Fruit fly (Drosophila melanogaster) whole organism, prepupa: Measurements from ENCODE around the gene CG10561.

Experiments
- CG10669 ChIP-seq: fragments of 200-800 bp; sonication (Bioruptor generic); optimal IDR thresholded peaks from 3 replicates; lab custom pipeline; 2018; ENCODE audit warnings: missing biosample characterization, mild to moderate bottlenecking, missing genetic modification characterization, moderate library complexity
- CG11294 ChIP-seq: fragments of 200-800 bp; sonication (Bioruptor generic); IDR thresholded peaks from 2 replicates; pipeline ENCODE4 v1.3.6; 2022; ENCODE audit warnings: missing biosample characterization, missing genetic modification characterization
- CG11762 ChIP-seq: fragments of 200-800 bp; sonication (Bioruptor generic); optimal IDR thresholded peaks from 3 replicates; lab custom pipeline; 2016; ENCODE audit warnings: missing biosample characterization, missing genetic modification characterization; ENCODE audit not compliant: insufficient read depth
- CG11902 ChIP-seq: fragments of 200-800 bp; sonication (Bioruptor generic); optimal IDR thresholded peaks from 3 replicates; lab custom pipeline; 2016; ENCODE audit warnings: missing biosample characterization, missing genetic modification characterization
- CG15336 ChIP-seq: fragments of 200-800 bp; sonication (Bioruptor generic); IDR thresholded peaks from 2 replicates; pipeline ENCODE4 v1.3.6; 2022; ENCODE audit warnings: missing biosample characterization, missing genetic modification characterization
- CG1621 ChIP-seq: fragments of 200-800 bp; sonication (Bioruptor generic); optimal IDR thresholded peaks from 3 replicates; lab custom pipeline; 2018; ENCODE audit warnings: missing biosample characterization, mild to moderate bottlenecking, missing genetic modification characterization
- CG16779 ChIP-seq: fragments of 200-800 bp; sonication (Bioruptor generic); optimal IDR thresholded peaks from 3 replicates; lab custom pipeline; 2017; ENCODE audit warnings: missing biosample characterization, mild to moderate bottlenecking, missing genetic modification characterization
- CG31627 ChIP-seq: fragments of 200-800 bp; sonication (Bioruptor generic); optimal IDR thresholded peaks from 3 replicates; lab custom pipeline; 2016; ENCODE audit warnings: missing biosample characterization, missing genetic modification characterization
- CG32006 ChIP-seq: fragments of 200-800 bp; sonication (Bioruptor generic); optimal IDR thresholded peaks from 3 replicates; lab custom pipeline; 2017; ENCODE audit warnings: missing biosample characterization, mild to moderate bottlenecking, missing genetic modification characterization
- CG34406 ChIP-seq: fragments of 200-800 bp; sonication (Bioruptor generic); optimal IDR thresholded peaks from 3 replicates; lab custom pipeline; 2016; ENCODE audit warnings: missing biosample characterization, missing genetic modification characterization
- CG3919 ChIP-seq: fragments of 200-800 bp; sonication (Bioruptor generic); optimal IDR thresholded peaks from 3 replicates; lab custom pipeline; 2016; ENCODE audit warnings: missing biosample characterization, missing genetic modification characterization
- CG4318 ChIP-seq: fragments of 200-800 bp; sonication (Bioruptor generic); optimal IDR thresholded peaks from 3 replicates; lab custom pipeline; 2017; ENCODE audit warnings: missing biosample characterization, mild to moderate bottlenecking, missing genetic modification characterization
- CG6163 ChIP-seq: fragments of 200-800 bp; sonication (Bioruptor generic); IDR thresholded peaks from 3 replicates; pipeline ENCODE4 v1.3.6; 2022; ENCODE audit warnings: missing biosample characterization, missing genetic modification characterization
- CG6276 ChIP-seq: fragments of 200-800 bp; sonication (Bioruptor generic); optimal IDR thresholded peaks from 2 replicates; lab custom pipeline; 2017; ENCODE audit warnings: missing biosample characterization, mild to moderate bottlenecking, missing genetic modification characterization
- CG6792 ChIP-seq: fragments of 200-800 bp; sonication (Bioruptor generic); optimal IDR thresholded peaks from 3 replicates; lab custom pipeline; 2016; ENCODE audit warnings: missing biosample characterization, missing genetic modification characterization
- CG7368 ChIP-seq: fragments of 200-800 bp; sonication (Bioruptor generic); optimal IDR thresholded peaks from 3 replicates; lab custom pipeline; 2016; ENCODE audit warnings: missing biosample characterization, missing genetic modification characterization
- CG8119 ChIP-seq: fragments of 200-800 bp; sonication (Bioruptor generic); IDR thresholded peaks from 3 replicates; pipeline ENCODE4 v1.3.6; 2022; ENCODE audit warnings: missing biosample characterization, missing genetic modification characterization
- CG8319 ChIP-seq: fragments of 200-800 bp; sonication (Bioruptor generic); optimal IDR thresholded peaks from 3 replicates; lab custom pipeline; 2016; ENCODE audit warnings: missing biosample characterization, missing genetic modification characterization
- CG8632 ChIP-seq: fragments of 200-800 bp; sonication (Bioruptor generic); optimal IDR thresholded peaks from 3 replicates; lab custom pipeline; 2016; ENCODE audit warnings: missing biosample characterization, missing genetic modification characterization
- Eip75B ChIP-seq: fragments of 200-800 bp; sonication (Bioruptor generic); optimal IDR thresholded peaks from 3 replicates; lab custom pipeline; 2016; ENCODE audit warnings: missing biosample characterization, missing genetic modification characterization
- Eip93F ChIP-seq: fragments of 200-800 bp; sonication (Bioruptor generic); optimal IDR thresholded peaks from 2 replicates; lab custom pipeline; 2016; ENCODE audit warnings: missing biosample characterization, mild to moderate bottlenecking, missing genetic modification characterization
- Ets21C ChIP-seq: fragments of 200-800 bp; sonication (Bioruptor generic); optimal IDR thresholded peaks from 3 replicates; lab custom pipeline; 2016; ENCODE audit warnings: missing biosample characterization, missing genetic modification characterization
- Ets96B ChIP-seq: fragments of 200-800 bp; optimal IDR thresholded peaks from 2 replicates; lab custom pipeline; 2019; ENCODE audit warnings: missing biosample characterization, mild to moderate bottlenecking, missing genetic modification characterization, moderate library complexity
- Hr38 ChIP-seq: sonication (Bioruptor generic); optimal IDR thresholded peaks from 2 replicates; lab custom pipeline; 2016; ENCODE audit warnings: missing biosample characterization, missing genetic modification characterization
- Hr39 ChIP-seq: fragments of 200-800 bp; sonication (Bioruptor generic); optimal IDR thresholded peaks from 2 replicates; lab custom pipeline; 2016; ENCODE audit warnings: missing biosample characterization, missing genetic modification characterization
- Hr4 ChIP-seq: fragments of 200-800 bp; sonication (Bioruptor generic); optimal IDR thresholded peaks from 3 replicates; lab custom pipeline; 2016; ENCODE audit warnings: missing biosample characterization, missing genetic modification characterization
- Lpt ChIP-seq: fragments of 200-800 bp; sonication (Bioruptor generic); optimal IDR thresholded peaks from 3 replicates; lab custom pipeline; 2016; ENCODE audit warnings: missing biosample characterization, missing genetic modification characterization
- Met ChIP-seq: fragments of 200-800 bp; sonication (Bioruptor generic); optimal IDR thresholded peaks from 3 replicates; lab custom pipeline; 2016; ENCODE audit warnings: missing biosample characterization, missing genetic modification characterization
- OdsH ChIP-seq: fragments of 200-800 bp; sonication (Bioruptor generic); optimal IDR thresholded peaks from 3 replicates; lab custom pipeline; 2016; ENCODE audit warnings: missing biosample characterization, missing genetic modification characterization
- Sox15 ChIP-seq: fragments of 200-800 bp; sonication (Bioruptor generic); optimal IDR thresholded peaks from 3 replicates; lab custom pipeline; 2016; ENCODE audit warnings: missing biosample characterization, missing genetic modification characterization
- acj6 ChIP-seq: fragments of 200-800 bp; sonication (Bioruptor generic); optimal IDR thresholded peaks from 3 replicates; lab custom pipeline; 2016; ENCODE audit warnings: missing biosample characterization, missing genetic modification characterization
- cyc ChIP-seq: fragments of 200-800 bp; sonication (Bioruptor generic); optimal IDR thresholded peaks from 3 replicates; lab custom pipeline; 2016; ENCODE audit warnings: missing biosample characterization, missing genetic modification characterization
- dac ChIP-seq: fragments of 200-800 bp; sonication (Bioruptor generic); optimal IDR thresholded peaks from 2 replicates; lab custom pipeline; 2017; ENCODE audit warnings: missing biosample characterization, mild to moderate bottlenecking, missing genetic modification characterization
- dsx ChIP-seq: fragments of 200-800 bp; optimal IDR thresholded peaks from 3 replicates; lab custom pipeline; 2019; ENCODE audit warnings: missing biosample characterization, mild to moderate bottlenecking, missing genetic modification characterization, moderate library complexity; ENCODE audit not compliant: poor library complexity, severe bottlenecking
- eg ChIP-seq: fragments of 200-800 bp; sonication (Bioruptor generic); IDR thresholded peaks from 3 replicates; pipeline ENCODE4 v1.3.6; 2022; ENCODE audit warnings: missing biosample characterization, missing genetic modification characterization
- fd59A ChIP-seq: fragments of 200-800 bp; sonication (Bioruptor generic); optimal IDR thresholded peaks from 2 replicates; lab custom pipeline; 2017; ENCODE audit warnings: missing biosample characterization, mild to moderate bottlenecking, missing genetic modification characterization, missing genetic modification reagents
- fd85E ChIP-seq: fragments of 200-800 bp; sonication (Bioruptor generic); optimal IDR thresholded peaks from 3 replicates; lab custom pipeline; 2016; ENCODE audit warnings: missing biosample characterization, missing genetic modification characterization
- fkh ChIP-seq: fragments of 200-800 bp; sonication (Bioruptor generic); optimal IDR thresholded peaks from 3 replicates; lab custom pipeline; 2017; ENCODE audit warnings: missing biosample characterization, mild to moderate bottlenecking, missing genetic modification characterization, moderate library complexity
- lz ChIP-seq: fragments of 200-800 bp; sonication (Bioruptor generic); optimal IDR thresholded peaks from 3 replicates; lab custom pipeline; 2016; ENCODE audit warnings: missing biosample characterization, missing genetic modification characterization
- net ChIP-seq: fragments of 200-800 bp; sonication (Bioruptor generic); optimal IDR thresholded peaks from 3 replicates; lab custom pipeline; 2016; ENCODE audit warnings: missing biosample characterization, missing genetic modification characterization
- pdm3 ChIP-seq: fragments of 200-800 bp; sonication (Bioruptor generic); optimal IDR thresholded peaks from 3 replicates; lab custom pipeline; 2016; ENCODE audit warnings: missing biosample characterization, missing genetic modification characterization
- ss ChIP-seq, 2 experiments: fragments of 200-800 bp; sonication (Bioruptor generic); optimal IDR thresholded peaks; 2 replicates in 1 of 2; 3 replicates in 1 of 2; lab custom pipeline; 2017 to 2018; ENCODE audit warnings: mild to moderate bottlenecking in 2 of 2, missing biosample characterization in 2 of 2, missing genetic modification characterization in 2 of 2, moderate library complexity in 1 of 2
- svp ChIP-seq: fragments of 200-800 bp; sonication (Bioruptor generic); peaks from one replicate; lab custom pipeline; 2016; ENCODE audit warnings: missing biosample characterization, missing genetic modification characterization
- topi ChIP-seq: fragments of 200-800 bp; sonication (Bioruptor generic); optimal IDR thresholded peaks from 3 replicates; lab custom pipeline; 2016; ENCODE audit warnings: missing biosample characterization, missing genetic modification characterization
- vri ChIP-seq: fragments of 200-800 bp; sonication (Bioruptor generic); optimal IDR thresholded peaks from 3 replicates; lab custom pipeline; 2016; ENCODE audit warnings: missing biosample characterization, mild to moderate bottlenecking, missing genetic modification characterization

Gene CG10561

DNA sequence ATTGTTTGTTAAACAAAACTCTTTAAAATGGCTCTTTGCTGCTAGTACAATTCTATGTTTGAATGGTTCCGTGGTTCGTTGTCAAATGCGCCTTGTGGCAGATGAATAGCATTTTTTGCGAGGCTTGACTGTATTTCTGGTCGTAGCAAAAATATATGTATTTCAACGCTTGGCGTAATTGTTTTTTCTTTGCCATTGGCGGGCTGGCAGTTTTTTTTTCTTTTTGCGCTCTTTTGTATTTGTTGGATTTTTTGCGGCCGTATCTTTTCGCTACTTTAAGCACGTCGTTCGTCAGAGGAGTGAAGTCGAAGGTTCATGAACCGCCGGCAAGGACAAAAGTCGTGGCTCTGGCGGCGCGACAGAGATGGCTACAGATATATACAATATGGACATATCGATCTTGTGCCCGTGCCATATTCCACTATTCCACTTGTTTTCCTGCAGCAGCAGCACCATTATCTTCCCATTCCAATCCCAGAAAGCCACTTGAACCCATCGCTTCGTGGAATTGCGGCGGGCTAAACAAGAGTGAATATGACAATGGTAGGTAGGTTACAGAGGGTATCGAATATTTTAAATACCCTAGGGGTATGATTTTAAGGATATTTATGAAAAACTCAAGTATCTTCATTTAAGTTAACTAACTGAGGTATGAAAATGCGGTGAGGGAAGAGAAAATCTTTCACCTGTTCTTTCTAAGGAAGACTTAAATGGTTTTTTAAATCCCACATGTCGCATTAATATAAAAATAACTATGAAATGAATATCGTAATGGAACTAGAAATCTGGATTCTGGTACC, 41.9 kb downstream of the CG10561 start (continued):
- TF ChIP-seq fkh (no peak), CG3919 (peak; percentile 45), Eip93F (GFP tag; lab: Kevin White, UChicago) (no peak), cyc (GFP tag; lab: Kevin White, UChicago) (no peak), CG8119 (0 out of 3 replicates have a peak, but pooled peaks have one; percentile 45), net (GFP tag; lab: Kevin White, UChicago) (peak; percentile 62), CG31627 (GFP tag; lab: Kevin White, UChicago) (no peak), Hr4 (GFP tag; lab: Kevin White, UChicago) (peak; percentile 6), dsx (peak; percentile 89), lz (GFP tag; lab: Kevin White, UChicago) (no peak), CG11294 (GFP tag; lab: Robert Waterston, UW) (no peak), dac (no peak), Sox15 (no peak), CG6276 (GFP tag; lab: Kevin White, UChicago) (peak; percentile 62), CG4318 (GFP tag; lab: Kevin White, UChicago) (no peak)

DNA sequence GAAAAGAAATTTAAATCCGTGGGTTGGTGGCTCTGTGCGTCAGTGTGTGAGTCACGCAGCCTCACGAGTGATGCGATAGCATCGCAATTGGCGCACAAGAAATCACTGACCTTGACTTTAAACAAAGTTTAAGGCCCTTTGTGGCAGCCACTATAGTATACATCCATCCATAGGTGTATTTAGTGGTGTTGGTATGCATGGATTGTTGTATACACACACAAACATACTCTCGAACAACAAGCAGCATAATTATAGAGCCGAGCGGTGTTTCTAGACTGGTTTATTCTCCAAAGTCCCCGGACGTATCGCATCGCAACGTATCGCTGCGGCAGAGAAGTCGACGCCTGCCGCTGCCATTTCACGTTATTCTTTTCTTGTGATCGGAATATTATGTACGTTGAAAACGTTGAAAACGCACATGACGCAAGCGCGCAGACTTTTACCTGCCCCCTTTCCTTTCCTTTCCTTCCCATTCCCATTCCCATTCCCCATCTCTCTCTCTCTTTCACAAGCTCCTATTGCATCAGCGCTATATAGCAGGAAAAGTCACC, 42.6 kb downstream of the CG10561 start:
- TF ChIP-seq Hr39 (GFP tag; lab: Kevin White, UChicago), result no peak
- peak in 1 of 2 experiments; percentile 68 for TF ChIP-seq ss (GFP tag; optimal IDR thresholded peaks at IDR 0.05; lab: Kevin White, UChicago)
- peak; percentile 47 for TF ChIP-seq fkh
- peak; percentile 12 for TF ChIP-seq dsx
- no peak for TF ChIP-seq CG11902 (GFP tag; lab: Kevin White, UChicago)
- no peak for TF ChIP-seq Lpt (GFP tag; lab: Kevin White, UChicago)
- no peak for TF ChIP-seq Ets96B (tag; lab: Kevin White, UChicago)
- no peak for TF ChIP-seq svp (GFP tag; lab: Kevin White, UChicago)
- TF ChIP-seq Met (GFP tag; lab: Kevin White, UChicago), result no peak
- no peak for TF ChIP-seq CG15336
- TF ChIP-seq Hr38, result no peak
- TF ChIP-seq CG1621 (tag; lab: Kevin White, UChicago), result peak; percentile 29
- peak; percentile 39; the same call in 1 of the 3 replicates for TF ChIP-seq CG6163 (GFP tag; lab: Robert Waterston, UW)
- no peak for TF ChIP-seq pdm3 (GFP tag; lab: Kevin White, UChicago)
- no peak for TF ChIP-seq CG8319 (GFP tag; lab: Kevin White, UChicago)
- no peak for TF ChIP-seq CG8119
- no peak for TF ChIP-seq CG6276 (GFP tag; lab: Kevin White, UChicago)

DNA sequence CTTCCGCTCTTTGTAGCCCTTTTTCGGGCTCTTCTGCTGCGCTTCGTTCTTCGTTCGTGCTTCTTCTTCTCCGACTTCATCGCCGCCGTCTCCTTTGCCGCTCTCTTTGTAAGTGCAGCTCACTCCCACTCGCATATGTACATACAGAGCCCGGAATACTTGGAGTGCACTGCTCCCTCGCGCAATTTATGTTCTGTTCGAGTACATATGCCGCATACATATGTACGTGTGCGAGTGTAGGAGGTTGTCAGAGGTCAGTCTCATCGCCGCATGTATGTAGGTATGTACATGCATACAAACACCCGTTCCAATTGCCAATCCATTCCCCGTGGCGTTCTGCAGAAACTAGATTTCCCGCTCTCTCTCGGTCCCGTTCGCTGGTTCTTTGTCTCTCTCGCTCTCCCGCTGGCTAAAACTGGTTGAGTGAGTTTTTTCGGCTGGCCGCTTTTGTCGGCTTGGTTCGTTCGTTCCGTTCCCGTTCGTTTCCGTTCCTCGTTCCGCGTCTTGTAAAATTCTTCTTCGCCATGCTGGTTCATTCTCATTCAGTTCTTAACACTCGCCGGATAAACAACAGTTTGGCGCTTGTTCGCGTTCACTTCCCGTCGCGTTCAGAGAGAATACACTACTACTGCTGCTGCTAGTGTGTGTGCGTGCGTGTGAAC, 43.9 kb downstream of the CG10561 start:
- no peak for TF ChIP-seq Ets21C (GFP tag; lab: Kevin White, UChicago)
- TF ChIP-seq CG3919, result peak; percentile 74
- TF ChIP-seq Eip75B (GFP tag; lab: Kevin White, UChicago), result peak; percentile 60
- TF ChIP-seq CG11902 (GFP tag; lab: Kevin White, UChicago), result no peak
- TF ChIP-seq Hr38, result no peak
- TF ChIP-seq svp (GFP tag; lab: Kevin White, UChicago), result peak; percentile 93
- no peak for TF ChIP-seq OdsH (GFP tag; lab: Kevin White, UChicago)
- TF ChIP-seq CG34406 (GFP tag; lab: Kevin White, UChicago), result no peak
- peak; percentile 72 for TF ChIP-seq CG16779 (tag; lab: Kevin White, UChicago)
- peak; percentile 33 for TF ChIP-seq topi (GFP tag; lab: Kevin White, UChicago)
- peak; percentile 61 for TF ChIP-seq net (GFP tag; lab: Kevin White, UChicago)
- peak; percentile 30 for TF ChIP-seq CG10669
- no peak for TF ChIP-seq Hr4 (GFP tag; lab: Kevin White, UChicago)
- peak; percentile 24; the same call in 2 of the 3 replicates for TF ChIP-seq eg (GFP tag; lab: Robert Waterston, UW)
- peak; percentile 59 for TF ChIP-seq vri
- TF ChIP-seq CG32006, result no peak
- TF ChIP-seq CG11294 (GFP tag; lab: Robert Waterston, UW), result no peak
- TF ChIP-seq fd85E (GFP tag; lab: Kevin White, UChicago), result no peak
- TF ChIP-seq fd59A (GFP tag; lab: Kevin White, UChicago), result no peak
- peak; percentile 49 for TF ChIP-seq Lpt (GFP tag; lab: Kevin White, UChicago)
- no peak for TF ChIP-seq CG11762 (GFP tag; lab: Kevin White, UChicago)
- TF ChIP-seq CG7368 (GFP tag; lab: Kevin White, UChicago), result peak; percentile 39
- TF ChIP-seq CG6792 (GFP tag; lab: Kevin White, UChicago), result peak; percentile 26
- TF ChIP-seq lz (GFP tag; lab: Kevin White, UChicago), result no peak
- TF ChIP-seq acj6 (GFP tag; lab: Kevin White, UChicago), result no peak
- TF ChIP-seq CG8632 (GFP tag; lab: Kevin White, UChicago), result no peak
- peak; percentile 42; the same call in 2 of the 3 replicates for TF ChIP-seq CG6163 (GFP tag; lab: Robert Waterston, UW)
